Worm (Caenorhabditis elegans) whole organism, late embryonic: ENCODE results near the gene chil-21.

Experiments used
- C08G9.2 ChIP-seq: sonication (generic microtip); optimal IDR thresholded peaks from 2 replicates; lab custom pipeline; 2016; ENCODE audit warnings: mild to moderate bottlenecking, missing genetic modification characterization, moderate library complexity, missing compliant biosample characterization
- F13H6.1 ChIP-seq: sonication (generic microtip); optimal IDR thresholded peaks from 2 replicates; lab custom pipeline; 2016; ENCODE audit warnings: missing genetic modification characterization, missing compliant biosample characterization
- K02D7.2 ChIP-seq: sonication (generic microtip); optimal IDR thresholded peaks from 2 replicates; lab custom pipeline; 2017; ENCODE audit warnings: mild to moderate bottlenecking, missing genetic modification characterization, missing compliant biosample characterization
- K09A11.1 ChIP-seq: sonication (generic microtip); optimal IDR thresholded peaks from 2 replicates; lab custom pipeline; 2017; ENCODE audit warnings: antibody characterized with exemption, mild to moderate bottlenecking, missing genetic modification characterization, missing compliant biosample characterization; ENCODE audit not compliant: insufficient read depth
- T23F11.4 ChIP-seq: fragments of 200-800 bp; sonication (Bioruptor generic); optimal IDR thresholded peaks from 2 replicates; lab custom pipeline; 2018; ENCODE audit warnings: mild to moderate bottlenecking, missing genetic modification characterization, missing compliant biosample characterization
- ahr-1 ChIP-seq: sonication (generic microtip); optimal IDR thresholded peaks from 2 replicates; lab custom pipeline; 2016; ENCODE audit warnings: missing genetic modification characterization, missing compliant biosample characterization
- ama-1 ChIP-seq: fragments of 150-350 bp; optimal IDR thresholded peaks from 2 replicates; lab custom pipeline; 2014
- ceh-14 ChIP-seq: sonication (generic microtip); optimal IDR thresholded peaks from 2 replicates; lab custom pipeline; 2016; ENCODE audit warnings: missing genotype, missing genetic modification characterization, missing compliant biosample characterization
- ceh-18 ChIP-seq: sonication (generic microtip); optimal IDR thresholded peaks from 2 replicates; lab custom pipeline; 2016; ENCODE audit warnings: missing genetic modification characterization, missing compliant biosample characterization
- ceh-19 ChIP-seq: fragments of 200-800 bp; sonication (Bioruptor generic); optimal IDR thresholded peaks from 2 replicates; lab custom pipeline; 2018; ENCODE audit warnings: mild to moderate bottlenecking, missing genetic modification characterization, missing compliant biosample characterization
- ceh-2 ChIP-seq: sonication (generic microtip); optimal IDR thresholded peaks from 2 replicates; lab custom pipeline; 2016; ENCODE audit warnings: missing genotype, missing genetic modification characterization, missing compliant biosample characterization
- ceh-22 ChIP-seq: sonication (generic microtip); optimal IDR thresholded peaks from 2 replicates; lab custom pipeline; 2017; ENCODE audit warnings: missing biosample characterization, missing genetic modification characterization
- ceh-24 ChIP-seq: sonication (generic microtip); optimal IDR thresholded peaks from 2 replicates; lab custom pipeline; 2016; ENCODE audit warnings: mild to moderate bottlenecking, missing genetic modification characterization, missing compliant biosample characterization
- ceh-30 ChIP-seq: fragments of 150-350 bp; optimal IDR thresholded peaks from 2 replicates; lab custom pipeline; 2014; ENCODE audit warnings: missing biosample characterization, missing genetic modification characterization
- ceh-31 ChIP-seq: sonication (generic microtip); optimal IDR thresholded peaks from 2 replicates; lab custom pipeline; 2016; ENCODE audit warnings: missing genetic modification characterization, missing compliant biosample characterization
- ceh-45 ChIP-seq: fragments of 200-800 bp; sonication (Bioruptor generic); IDR thresholded peaks from 2 replicates; pipeline ENCODE4 v1.3.6; 2022; ENCODE audit warnings: missing genetic modification reagents, missing genetic modification characterization, missing compliant biosample characterization
- ceh-6 ChIP-seq: fragments of 200-800 bp; sonication (Bioruptor generic); optimal IDR thresholded peaks from 2 replicates; lab custom pipeline; 2018; ENCODE audit warnings: mild to moderate bottlenecking, missing genetic modification characterization, missing compliant biosample characterization
- ceh-9 ChIP-seq: sonication (generic microtip); optimal IDR thresholded peaks from 2 replicates; lab custom pipeline; 2016; ENCODE audit warnings: mild to moderate bottlenecking, missing genetic modification characterization, inconsistent platforms, missing compliant biosample characterization
- che-1 ChIP-seq: sonication (generic microtip); optimal IDR thresholded peaks from 2 replicates; lab custom pipeline; 2016; ENCODE audit warnings: mild to moderate bottlenecking, missing genetic modification characterization, missing compliant biosample characterization
- dve-1 ChIP-seq: sonication (generic microtip); optimal IDR thresholded peaks from 2 replicates; lab custom pipeline; 2017; ENCODE audit warnings: antibody characterized with exemption, mild to moderate bottlenecking, missing genetic modification characterization, missing compliant biosample characterization
- elt-2 ChIP-seq: sonication (generic microtip); optimal IDR thresholded peaks from 2 replicates; lab custom pipeline; 2016; ENCODE audit warnings: missing genetic modification reagents, missing genetic modification characterization, missing compliant biosample characterization
- ets-4 ChIP-seq: sonication (generic microtip); optimal IDR thresholded peaks from 2 replicates; lab custom pipeline; 2016; ENCODE audit warnings: missing genetic modification characterization, missing compliant biosample characterization
- gmeb-2 ChIP-seq: sonication (generic microtip); optimal IDR thresholded peaks from 2 replicates; lab custom pipeline; 2016; ENCODE audit warnings: missing genetic modification characterization, inconsistent platforms, missing compliant biosample characterization
- hlh-30 ChIP-seq: sonication (generic microtip); optimal IDR thresholded peaks from 2 replicates; lab custom pipeline; 2017; ENCODE audit warnings: antibody characterized with exemption, missing genetic modification characterization, missing compliant biosample characterization; ENCODE audit not compliant: insufficient read depth
- hlh-8 ChIP-seq: sonication (generic microtip); optimal IDR thresholded peaks from 2 replicates; lab custom pipeline; 2016; ENCODE audit warnings: missing genotype, missing genetic modification characterization, missing compliant biosample characterization
- mec-3 ChIP-seq: sonication (generic microtip); optimal IDR thresholded peaks from 2 replicates; lab custom pipeline; 2016; ENCODE audit warnings: borderline replicate concordance, missing genetic modification characterization, missing compliant biosample characterization
- nhr-232 ChIP-seq: sonication (generic microtip); optimal IDR thresholded peaks from 2 replicates; lab custom pipeline; 2016; ENCODE audit warnings: missing genetic modification characterization, missing compliant biosample characterization
- npax-4 ChIP-seq: sonication (generic microtip); optimal IDR thresholded peaks from 2 replicates; lab custom pipeline; 2016; ENCODE audit warnings: missing genetic modification characterization, missing compliant biosample characterization
- odd-2 ChIP-seq: sonication (generic microtip); optimal IDR thresholded peaks from 2 replicates; lab custom pipeline; 2017; ENCODE audit warnings: antibody characterized with exemption, mild to moderate bottlenecking, missing genetic modification characterization, missing compliant biosample characterization
- pag-3 ChIP-seq: sonication (generic microtip); optimal IDR thresholded peaks from 2 replicates; lab custom pipeline; 2016; ENCODE audit warnings: missing compliant biosample characterization, missing genetic modification characterization, borderline replicate concordance
- pat-9 ChIP-seq: fragments of 200-800 bp; sonication (Bioruptor generic); optimal IDR thresholded peaks from 2 replicates; lab custom pipeline; 2018; ENCODE audit warnings: mild to moderate bottlenecking, missing genetic modification characterization, moderate library complexity, missing compliant biosample characterization
- sdc-2 ChIP-seq: sonication (generic microtip); optimal IDR thresholded peaks from 2 replicates; lab custom pipeline; 2016; ENCODE audit warnings: missing genotype, missing genetic modification characterization, missing compliant biosample characterization
- sox-2 ChIP-seq: fragments of 200-800 bp; sonication (Bioruptor generic); IDR thresholded peaks from 2 replicates; pipeline ENCODE4 v1.3.6; 2022; ENCODE audit warnings: missing genetic modification reagents, missing genetic modification characterization, missing compliant biosample characterization
- sox-4 ChIP-seq: sonication (generic microtip); optimal IDR thresholded peaks from 2 replicates; lab custom pipeline; 2017; ENCODE audit warnings: mild to moderate bottlenecking, missing genetic modification characterization, inconsistent platforms, missing compliant biosample characterization
- syd-9 ChIP-seq: sonication (generic microtip); optimal IDR thresholded peaks from 2 replicates; lab custom pipeline; 2016; ENCODE audit warnings: mild to moderate bottlenecking, missing genetic modification characterization, moderate library complexity, missing compliant biosample characterization
- tbx-2 ChIP-seq: sonication (generic microtip); optimal IDR thresholded peaks from 2 replicates; lab custom pipeline; 2016; ENCODE audit warnings: missing genetic modification characterization, missing compliant biosample characterization
- unc-42 ChIP-seq: sonication (generic microtip); optimal IDR thresholded peaks from 2 replicates; lab custom pipeline; 2016; ENCODE audit warnings: missing genotype, missing genetic modification characterization, missing compliant biosample characterization
- unc-55 ChIP-seq: sonication (generic microtip); optimal IDR thresholded peaks from 2 replicates; lab custom pipeline; 2017; ENCODE audit warnings: missing biosample characterization, missing genetic modification reagents, missing genetic modification characterization
- unc-86 ChIP-seq: sonication (generic microtip); optimal IDR thresholded peaks from 2 replicates; lab custom pipeline; 2016; ENCODE audit warnings: missing genetic modification characterization, missing compliant biosample characterization
- ztf-16 ChIP-seq: sonication (generic microtip); optimal IDR thresholded peaks from 2 replicates; lab custom pipeline; 2017; ENCODE audit warnings: missing genetic modification characterization, missing compliant biosample characterization

Gene chil-21

ce11 chrII:9487337-9487950, 25.7 kb upstream of the chil-21 start, which contains the start of gene T19H5.4:
Gene T19H5.4 (minus strand): TSS chrII:9487387.
- TF ChIP-seq ceh-31, result peak; percentile 23
- TF ChIP-seq elt-2, result no peak
- no peak for TF ChIP-seq ztf-16 (tag; lab: Kevin White, UChicago)
- no peak for TF ChIP-seq K09A11.1 (tag; lab: Kevin White, UChicago)

DNA sequence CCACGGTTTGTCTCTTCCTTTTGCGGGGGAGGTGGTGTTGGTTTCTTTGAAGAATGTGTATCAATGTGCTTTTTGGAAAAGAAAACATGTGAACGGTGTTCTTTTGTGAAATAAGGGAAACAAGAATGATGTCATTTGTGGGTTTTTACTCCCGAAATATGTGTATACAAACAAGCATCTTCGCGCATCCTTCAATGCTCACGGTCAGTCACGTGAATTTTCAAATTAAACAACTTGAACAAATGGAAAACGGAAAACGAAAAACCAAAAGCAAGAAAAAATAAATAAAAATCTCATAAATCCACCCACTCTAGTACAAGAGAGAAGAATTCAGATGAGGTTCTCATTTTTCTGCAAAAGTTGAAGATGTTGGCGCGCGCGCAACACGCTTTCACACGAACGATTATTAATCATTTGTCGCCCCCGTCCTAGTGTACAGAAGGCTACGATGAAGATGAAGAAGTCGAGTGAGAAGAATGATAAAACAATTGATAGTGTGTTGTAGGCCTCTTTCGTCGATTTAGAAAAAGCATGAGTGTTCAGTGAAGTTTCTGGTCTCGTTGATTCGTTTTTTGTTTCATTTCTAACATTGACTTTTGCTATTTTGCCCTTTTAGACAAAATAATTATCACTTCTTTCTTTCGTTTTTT, 23.4 kb upstream of the chil-21 start:
- TF ChIP-seq ceh-19 (GFP tag; lab: Kevin White, UChicago) (no peak), odd-2 (no peak), hlh-8 (no peak), ceh-14 (tag; lab: Kevin White, UChicago) (no peak), F13H6.1 (tag; lab: Kevin White, UChicago) (no peak), sdc-2 (no peak), ceh-24 (tag; lab: Kevin White, UChicago) (no peak), ceh-45 (no peak), unc-55 (GFP tag; lab: Kevin White, UChicago) (no peak), ceh-22 (tag; lab: Kevin White, UChicago) (no peak), unc-86 (tag; lab: Kevin White, UChicago) (no peak), gmeb-2 (tag; lab: Kevin White, UChicago) (no peak), elt-2 (no peak), ztf-16 (tag; lab: Kevin White, UChicago) (no peak), ama-1 (no peak), ceh-30 (no peak), che-1 (no peak), ets-4 (tag; lab: Kevin White, UChicago) (no peak), ceh-2 (tag; lab: Kevin White, UChicago) (no peak), pag-3 (tag; lab: Kevin White, UChicago) (no peak)

DNA sequence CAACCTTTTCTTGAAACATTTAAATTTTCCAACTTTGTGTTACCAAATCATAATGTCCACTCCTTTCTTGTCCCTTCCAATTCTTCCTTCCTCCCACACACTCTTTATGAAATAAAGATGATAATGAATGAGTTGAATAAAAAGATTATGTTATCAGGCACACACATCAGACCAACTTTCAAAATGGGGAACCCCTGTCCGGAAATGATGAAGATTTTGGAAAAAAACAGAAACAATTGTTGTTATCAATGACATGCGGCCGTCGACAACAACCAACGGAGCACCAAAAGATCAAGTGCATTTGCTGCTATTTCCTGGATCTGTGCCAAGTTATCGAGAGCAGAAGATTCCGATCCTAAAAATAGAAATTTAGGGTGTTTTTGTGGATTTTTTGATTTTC, 21.6 kb upstream of the chil-21 start:
- TF ChIP-seq ceh-22 (tag; lab: Kevin White, UChicago), result no peak
- TF ChIP-seq elt-2, result peak; percentile 28
- no peak for TF ChIP-seq T23F11.4
- TF ChIP-seq gmeb-2 (tag; lab: Kevin White, UChicago), result no peak
- no peak for TF ChIP-seq ahr-1 (tag; lab: Kevin White, UChicago)

DNA sequence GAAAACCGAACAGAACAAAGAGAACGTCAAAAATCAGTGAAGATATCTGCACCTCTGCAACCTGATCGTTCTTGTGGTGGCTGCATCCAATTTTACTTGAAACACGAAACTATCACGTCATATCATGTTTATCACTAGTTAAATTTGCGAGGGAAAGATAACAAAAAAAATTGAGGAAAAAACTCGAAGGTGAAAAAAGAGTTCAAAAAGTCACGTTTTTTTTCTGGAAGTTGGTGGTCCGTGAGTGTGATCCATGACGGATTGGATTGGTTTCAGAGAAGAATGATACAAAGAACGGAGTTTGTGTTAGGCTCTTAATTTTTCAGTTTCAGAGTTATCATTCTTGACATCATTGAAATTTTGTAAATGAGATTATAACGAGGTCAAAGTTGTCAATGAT, 20.7 kb upstream of the chil-21 start:
- TF ChIP-seq dve-1 (tag; lab: Kevin White, UChicago), result no peak
- TF ChIP-seq ceh-31, result no peak
- TF ChIP-seq unc-42 (tag; lab: Kevin White, UChicago), result no peak
- TF ChIP-seq hlh-8, result no peak
- TF ChIP-seq pag-3 (tag; lab: Kevin White, UChicago), result no peak
- TF ChIP-seq ahr-1 (tag; lab: Kevin White, UChicago), result no peak
- TF ChIP-seq unc-86 (tag; lab: Kevin White, UChicago), result no peak
- no peak for TF ChIP-seq mec-3 (tag; lab: Kevin White, UChicago)
- TF ChIP-seq ceh-6 (GFP tag; lab: Kevin White, UChicago), result no peak
- TF ChIP-seq elt-2, result no peak
- no peak for TF ChIP-seq ceh-22 (tag; lab: Kevin White, UChicago)
- TF ChIP-seq, all 69 proteins: peak for 0

ce11 chrII:9481427-9481826, 19.6 kb upstream of the chil-21 start:
- TF ChIP-seq nhr-232 (tag; lab: Kevin White, UChicago) (no peak), dve-1 (tag; lab: Kevin White, UChicago) (no peak), K02D7.2 (tag; lab: Kevin White, UChicago) (no peak), mec-3 (tag; lab: Kevin White, UChicago) (no peak), npax-4 (tag; lab: Kevin White, UChicago) (no peak), syd-9 (no peak), sox-2 (GFP tag; lab: Robert Waterston, UW) (no peak), pag-3 (tag; lab: Kevin White, UChicago) (no peak), ceh-6 (GFP tag; lab: Kevin White, UChicago) (no peak), tbx-2 (tag; lab: Kevin White, UChicago) (no peak), pat-9 (no peak), ceh-30 (no peak), sox-4 (no peak), C08G9.2 (tag; lab: Kevin White, UChicago) (no peak), ceh-45 (no peak), ceh-18 (tag; lab: Kevin White, UChicago) (no peak), T23F11.4 (no peak), ceh-9 (tag; lab: Kevin White, UChicago) (no peak), sdc-2 (no peak), hlh-30 (tag; lab: Kevin White, UChicago) (no peak)
- TF ChIP-seq, all 69 proteins: peak for 0
